Worm (Caenorhabditis elegans) whole organism, mixed stage, embryonic: ENCODE measurements around the gene C15C8.4.

Source experiments
- ces-1 ChIP-seq: fragments of 150-350 bp; optimal IDR thresholded peaks from 2 replicates; lab custom pipeline; 2014; ENCODE audit warnings: missing biosample characterization, missing genetic modification reagents, missing genetic modification characterization
- cnd-1 ChIP-seq: fragments of 200-800 bp; sonication (Bioruptor generic); optimal IDR thresholded peaks from 2 replicates; lab custom pipeline; 2018; ENCODE audit warnings: mild to moderate bottlenecking, missing genetic modification characterization, missing compliant biosample characterization
- lsy-2 ChIP-seq: fragments of 150-350 bp; optimal IDR thresholded peaks from 2 replicates; lab custom pipeline; 2014; ENCODE audit warnings: missing biosample characterization, missing genetic modification characterization
- mep-1 ChIP-seq: fragments of 150-350 bp; optimal IDR thresholded peaks from 2 replicates; lab custom pipeline; 2017; ENCODE audit warnings: missing biosample characterization, missing genetic modification reagents, missing genetic modification characterization, inconsistent platforms
- nhr-237 ChIP-seq: fragments of 150-350 bp; optimal IDR thresholded peaks from 2 replicates; lab custom pipeline; 2014; ENCODE audit warnings: missing biosample characterization, missing genetic modification characterization
- snpc-4 ChIP-seq: fragments of 150-350 bp; optimal IDR thresholded peaks from 2 replicates; lab custom pipeline; 2014; ENCODE audit warnings: missing biosample characterization, missing genetic modification characterization
- unc-62 ChIP-seq: fragments of 150-350 bp; optimal IDR thresholded peaks from 2 replicates; lab custom pipeline; 2014; ENCODE audit warnings: missing biosample characterization, missing genetic modification reagents, missing genetic modification characterization

DNA sequence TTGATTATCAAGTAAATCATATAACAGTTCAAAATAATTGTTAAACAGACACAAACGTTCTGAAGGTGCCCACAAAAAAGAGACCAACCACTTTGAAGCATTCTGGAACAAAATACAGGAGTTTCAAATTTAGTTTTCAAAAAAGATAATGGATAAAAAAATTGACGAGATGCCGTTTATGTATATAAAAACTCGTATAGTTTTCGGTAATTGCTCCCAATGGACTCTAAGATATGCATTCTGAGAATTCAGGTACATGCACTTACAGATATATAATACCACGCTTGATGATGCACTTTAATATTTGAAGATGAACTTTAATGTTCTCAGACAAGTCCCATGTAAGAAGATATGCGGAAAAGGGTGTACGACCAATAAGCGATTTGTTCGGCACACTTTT, 28.6 kb downstream of the C15C8.4 start, which contains the start of gene str-181:
- TF ChIP-seq lsy-2 (no peak), nhr-237 (tag; lab: Kevin White, UChicago) (no peak), cnd-1 (tag; lab: Kevin White, UChicago) (no peak), mep-1 (tag; lab: Kevin White, UChicago) (no peak), unc-62 (GFP tag; lab: Kevin White, UChicago) (no peak), ces-1 (no peak), snpc-4 (tag; lab: Kevin White, UChicago) (no peak)
